Worm (Caenorhabditis elegans) whole organism, young adult: ENCODE data around the gene hsp-3.

Source experiments
- B0019.2 ChIP-seq: fragments of 200-800 bp; sonication (Bioruptor generic); conservative IDR thresholded peaks from 2 replicates; pipeline ENCODE4 v1.3.6; 2022; ENCODE audit warnings: missing genetic modification reagents, missing genetic modification characterization, missing compliant biosample characterization
- B0261.1 ChIP-seq: sonication (generic microtip); optimal IDR thresholded peaks from 2 replicates; lab custom pipeline; 2016; ENCODE audit warnings: mild to moderate bottlenecking, missing genetic modification characterization, moderate library complexity, missing compliant biosample characterization
- B0336.3 ChIP-seq: fragments of 200-800 bp; sonication (Bioruptor generic); IDR thresholded peaks from 2 replicates; pipeline ENCODE4 v1.3.6; 2022; ENCODE audit warnings: missing genetic modification characterization, missing compliant biosample characterization
- F22D6.2 ChIP-seq: sonication (generic microtip); optimal IDR thresholded peaks from 2 replicates; lab custom pipeline; 2016; ENCODE audit warnings: mild to moderate bottlenecking, missing genetic modification characterization, missing compliant biosample characterization
- F23B12.7 ChIP-seq: sonication (generic microtip); optimal IDR thresholded peaks from 2 replicates; lab custom pipeline; 2017; ENCODE audit warnings: missing genetic modification characterization, mild to moderate bottlenecking, missing compliant biosample characterization, antibody characterized with exemption, moderate library complexity; ENCODE audit not compliant: insufficient read depth
- F52B5.7 ChIP-seq: sonication (generic microtip); optimal IDR thresholded peaks from 2 replicates; lab custom pipeline; 2016; ENCODE audit warnings: mild to moderate bottlenecking, missing genetic modification characterization, missing compliant biosample characterization
- K12H6.12 ChIP-seq: fragments of 200-800 bp; sonication (Bioruptor generic); optimal IDR thresholded peaks from 2 replicates; lab custom pipeline; 2018; ENCODE audit warnings: mild to moderate bottlenecking, missing genetic modification characterization, missing compliant biosample characterization
- Y53F4B.3 ChIP-seq: fragments of 200-800 bp; sonication (Bioruptor generic); IDR thresholded peaks from 2 replicates; pipeline ENCODE4 v1.3.6; 2022; ENCODE audit warnings: missing genetic modification reagents, missing genetic modification characterization, missing compliant biosample characterization
- Y53G8AR.9 ChIP-seq: fragments of 200-800 bp; sonication (Bioruptor generic); conservative IDR thresholded peaks from 2 replicates; pipeline ENCODE4 v1.3.6; 2022; ENCODE audit warnings: missing genetic modification reagents, missing genetic modification characterization, missing compliant biosample characterization
- akir-1 ChIP-seq: fragments of 200-800 bp; sonication (Bioruptor generic); optimal IDR thresholded peaks from 2 replicates; lab custom pipeline; 2018; ENCODE audit warnings: mild to moderate bottlenecking, missing genetic modification characterization, moderate library complexity, missing compliant biosample characterization
- ama-1 ChIP-seq, 3 experiments: fragments of 150-350 bp in 1 of 3; sonication (generic microtip) in 2 of 3; optimal IDR thresholded peaks; 2 replicates each; lab custom pipeline; 2014 to 2018; ENCODE audit warnings: missing biosample characterization in 2 of 3, missing genetic modification characterization in 2 of 3, missing genetic modification reagents in 2 of 3
- attf-5 ChIP-seq: fragments of 200-800 bp; sonication (Bioruptor generic); optimal IDR thresholded peaks from 2 replicates; lab custom pipeline; 2018; ENCODE audit warnings: mild to moderate bottlenecking, missing genetic modification characterization, missing compliant biosample characterization
- cebp-1 ChIP-seq, 2 experiments: fragments of 200-800 bp in 1 of 2; sonication (Bioruptor generic) in 1 of 2; sonication (generic microtip) in 1 of 2; IDR thresholded peaks in 1 of 2; optimal IDR thresholded peaks in 1 of 2; 2 replicates each; pipeline versions ENCODE4 v1.3.6 to Lab custom; 2017 to 2022; ENCODE audit warnings: missing compliant biosample characterization in 2 of 2, missing genetic modification characterization in 2 of 2, mild to moderate bottlenecking in 1 of 2, missing genetic modification reagents in 1 of 2, moderate library complexity in 1 of 2
- ceh-100 ChIP-seq: fragments of 200-800 bp; sonication (Bioruptor generic); IDR thresholded peaks from 2 replicates; pipeline ENCODE4 v1.3.6; 2022; ENCODE audit warnings: missing genetic modification reagents, missing genetic modification characterization, missing compliant biosample characterization
- ceh-79 ChIP-seq: sonication (generic microtip); optimal IDR thresholded peaks from 2 replicates; lab custom pipeline; 2017; ENCODE audit warnings: mild to moderate bottlenecking, missing genetic modification characterization, missing compliant biosample characterization
- die-1 ChIP-seq: sonication (generic microtip); optimal IDR thresholded peaks from 2 replicates; lab custom pipeline; 2016; ENCODE audit warnings: missing genotype, mild to moderate bottlenecking, missing genetic modification characterization, missing compliant biosample characterization
- dox-1 ChIP-seq: fragments of 200-800 bp; sonication (Bioruptor generic); IDR thresholded peaks from 2 replicates; pipeline ENCODE4 v1.3.6; 2022; ENCODE audit warnings: missing genetic modification reagents, missing genetic modification characterization, missing compliant biosample characterization
- efl-1 ChIP-seq: fragments of 150-350 bp; optimal IDR thresholded peaks from 2 replicates; lab custom pipeline; 2014; ENCODE audit warnings: missing biosample characterization, missing genetic modification reagents, missing genetic modification characterization
- egl-18 ChIP-seq: fragments of 200-800 bp; sonication (Bioruptor generic); IDR thresholded peaks from 2 replicates; pipeline ENCODE4 v1.3.6; 2022; ENCODE audit warnings: missing genetic modification reagents, missing genetic modification characterization, missing compliant biosample characterization
- egl-44 ChIP-seq: fragments of 200-800 bp; sonication (Bioruptor generic); IDR thresholded peaks from 2 replicates; pipeline ENCODE4 v1.3.6; 2022; ENCODE audit warnings: missing genetic modification reagents, missing genetic modification characterization, missing compliant biosample characterization
- hmg-1.2 ChIP-seq: fragments of 200-800 bp; sonication (Bioruptor generic); IDR thresholded peaks from 2 replicates; pipeline ENCODE4 v1.3.6; 2022; ENCODE audit warnings: missing genetic modification reagents, missing genetic modification characterization, missing compliant biosample characterization
- lag-1 ChIP-seq: fragments of 200-800 bp; sonication (Bioruptor generic); IDR thresholded peaks from 2 replicates; pipeline ENCODE4 v1.3.6; 2022; ENCODE audit warnings: missing genetic modification reagents, missing genetic modification characterization, missing compliant biosample characterization
- let-607 ChIP-seq, 2 experiments: fragments of 200-800 bp in 1 of 2; sonication (Bioruptor generic) in 1 of 2; sonication (generic microtip) in 1 of 2; optimal IDR thresholded peaks; 2 replicates each; lab custom pipeline; 2016 to 2018; ENCODE audit warnings: mild to moderate bottlenecking in 2 of 2, missing compliant biosample characterization in 2 of 2, missing genetic modification characterization in 2 of 2, moderate library complexity in 2 of 2, missing genotype in 1 of 2
- lin-35 ChIP-seq, 3 experiments: fragments of 150-350 bp in 2 of 3; sonication (generic microtip) in 1 of 3; optimal IDR thresholded peaks; 2 replicates each; lab custom pipeline; 2014 to 2018; ENCODE audit warnings: missing biosample characterization in 3 of 3, missing genetic modification characterization in 3 of 3, missing genetic modification reagents in 3 of 3
- lin-40 ChIP-seq: sonication (generic microtip); optimal IDR thresholded peaks from 2 replicates; lab custom pipeline; 2016; ENCODE audit warnings: missing genetic modification characterization, mild to moderate bottlenecking, missing compliant biosample characterization, missing genotype, missing genetic modification reagents
- lin-54 ChIP-seq: fragments of 200-800 bp; sonication (Bioruptor generic); optimal IDR thresholded peaks from 2 replicates; lab custom pipeline; 2018; ENCODE audit warnings: mild to moderate bottlenecking, missing genetic modification characterization, missing compliant biosample characterization
- mcd-1 ChIP-seq: fragments of 200-800 bp; sonication (Bioruptor generic); IDR thresholded peaks from 2 replicates; pipeline ENCODE4 v1.3.6; 2022; ENCODE audit warnings: missing genetic modification reagents, missing genetic modification characterization, missing compliant biosample characterization
- nfya-1 ChIP-seq: sonication (generic microtip); optimal IDR thresholded peaks from 2 replicates; lab custom pipeline; 2017; ENCODE audit warnings: antibody characterized with exemption, missing compliant biosample characterization, missing genetic modification characterization, borderline replicate concordance; ENCODE audit not compliant: insufficient read depth
- nfyb-1 ChIP-seq: fragments of 200-800 bp; sonication (Bioruptor generic); IDR thresholded peaks from 2 replicates; pipeline ENCODE4 v1.3.6; 2022; ENCODE audit warnings: missing genetic modification reagents, missing genetic modification characterization, missing compliant biosample characterization
- nhr-27 ChIP-seq: fragments of 200-800 bp; sonication (Bioruptor generic); optimal IDR thresholded peaks from 2 replicates; lab custom pipeline; 2018; ENCODE audit warnings: mild to moderate bottlenecking, missing genetic modification characterization, moderate library complexity, missing compliant biosample characterization
- nhr-80 ChIP-seq: sonication (generic microtip); optimal IDR thresholded peaks from 2 replicates; lab custom pipeline; 2016; ENCODE audit warnings: missing genetic modification characterization, missing compliant biosample characterization
- nhr-90 ChIP-seq: sonication (generic microtip); optimal IDR thresholded peaks from 2 replicates; lab custom pipeline; 2016; ENCODE audit warnings: missing genotype, mild to moderate bottlenecking, missing genetic modification characterization, missing compliant biosample characterization
- rec-8 ChIP-seq, 2 experiments: sonication (generic microtip); optimal IDR thresholded peaks; 2 replicates each; lab custom pipeline; 2016; ENCODE audit warnings: mild to moderate bottlenecking in 2 of 2, missing genetic modification characterization in 2 of 2, missing genetic modification reagents in 2 of 2, missing genotype in 2 of 2, missing biosample characterization in 1 of 2, missing compliant biosample characterization in 1 of 2, moderate library complexity in 1 of 2
- snpc-1.1 ChIP-seq: sonication (generic microtip); optimal IDR thresholded peaks from 2 replicates; lab custom pipeline; 2017; ENCODE audit warnings: missing genetic modification characterization, mild to moderate bottlenecking, missing compliant biosample characterization, antibody characterized with exemption, moderate library complexity, missing genotype, missing genetic modification reagents; ENCODE audit not compliant: insufficient read depth
- snpc-3.4 ChIP-seq: sonication (generic microtip); optimal IDR thresholded peaks from 2 replicates; lab custom pipeline; 2017; ENCODE audit warnings: missing genetic modification characterization, mild to moderate bottlenecking, missing compliant biosample characterization, antibody characterized with exemption, moderate library complexity, missing genotype, missing genetic modification reagents
- somi-1 ChIP-seq: fragments of 200-800 bp; sonication (Bioruptor generic); optimal IDR thresholded peaks from 2 replicates; lab custom pipeline; 2018; ENCODE audit warnings: mild to moderate bottlenecking, missing genetic modification characterization, missing compliant biosample characterization
- tbp1 ChIP-seq: fragments of 200-800 bp; sonication (Bioruptor generic); optimal IDR thresholded peaks from 2 replicates; lab custom pipeline; 2018; ENCODE audit warnings: mild to moderate bottlenecking, missing genetic modification characterization, missing compliant biosample characterization
- tlf-1 ChIP-seq: fragments of 200-800 bp; sonication (Bioruptor generic); optimal IDR thresholded peaks from 2 replicates; lab custom pipeline; 2018; ENCODE audit warnings: mild to moderate bottlenecking, missing genetic modification characterization, missing compliant biosample characterization
- unc-130 ChIP-seq: sonication (generic microtip); optimal IDR thresholded peaks from 2 replicates; lab custom pipeline; 2016; ENCODE audit warnings: missing genetic modification reagents, missing genetic modification characterization, missing compliant biosample characterization
- zfh-2 ChIP-seq: fragments of 200-800 bp; sonication (Bioruptor generic); conservative IDR thresholded peaks from 2 replicates; pipeline ENCODE4 v1.3.6; 2022; ENCODE audit warnings: missing genetic modification reagents, missing genetic modification characterization, missing compliant biosample characterization
- ztf-18 ChIP-seq: sonication (generic microtip); optimal IDR thresholded peaks from 2 replicates; lab custom pipeline; 2016; ENCODE audit warnings: missing genotype, mild to moderate bottlenecking, missing genetic modification characterization, missing compliant biosample characterization
- ztf-22 ChIP-seq: fragments of 200-800 bp; sonication (Bioruptor generic); optimal IDR thresholded peaks from 2 replicates; lab custom pipeline; 2018; ENCODE audit warnings: mild to moderate bottlenecking, missing genetic modification characterization, moderate library complexity, missing compliant biosample characterization
- ztf-6 ChIP-seq: fragments of 200-800 bp; sonication (Bioruptor generic); IDR thresholded peaks from 2 replicates; pipeline ENCODE4 v1.3.6; 2022; ENCODE audit warnings: missing genetic modification reagents, missing genetic modification characterization, missing compliant biosample characterization

hsp-3 gene

ce11 chrX:6041995-6042481 is 49.9 kb downstream of the hsp-3 start (continued):
- TF ChIP-seq snpc-1.1 (tag; lab: Kevin White, UChicago) (no peak), rec-8 (tag; optimal IDR thresholded peaks at IDR 0.05; lab: Kevin White, UChicago) (no peak), nhr-90 (peak; percentile 29), ama-1 (optimal IDR thresholded peaks at IDR 0.05; lab: Kevin White, UChicago) (no peak), ama-1 (GFP tag; optimal IDR thresholded peaks at IDR 0.05; lab: Kevin White, UChicago) (no peak), lin-54 (GFP tag; lab: Kevin White, UChicago) (no peak), nhr-27 (no peak), nfya-1 (tag; lab: Kevin White, UChicago) (no peak), Y53G8AR.9 (GFP tag; lab: Robert Waterston, UW) (no peak), mcd-1 (no peak), ztf-22 (GFP tag; lab: Kevin White, UChicago) (no peak), dox-1 (GFP tag; lab: Robert Waterston, UW) (peak; percentile 65), lin-40 (peak; percentile 75), B0019.2 (GFP tag; lab: Robert Waterston, UW) (no peak), akir-1 (GFP tag; lab: Kevin White, UChicago) (no peak), ztf-6 (no peak), tlf-1 (peak; percentile 40), somi-1 (peak; percentile 77), ceh-100 (no peak), efl-1 (GFP tag; lab: Kevin White, UChicago) (no peak), K12H6.12 (tag; lab: Kevin White, UChicago) (peak; percentile 40), ceh-79 (no peak), cebp-1 (GFP tag; IDR thresholded peaks at IDR 0.05; lab: Robert Waterston, UW) (no peak), cebp-1 (tag; optimal IDR thresholded peaks at IDR 0.05; lab: Kevin White, UChicago) (peak; percentile 72), lin-35 (GFP tag; optimal IDR thresholded peaks at IDR 0.05; lab: Kevin White, UChicago) (peak in 1 of 3 experiments; percentile 9), egl-18 (no peak), nfyb-1 (GFP tag; lab: Robert Waterston, UW) (peak; percentile 68), unc-130 (GFP tag; lab: Kevin White, UChicago) (no peak), lag-1 (GFP tag; lab: Robert Waterston, UW) (no peak), zfh-2 (GFP tag; lab: Robert Waterston, UW) (0 out of 2 replicates have a peak, but pooled peaks have one; percentile 41), B0336.3 (GFP tag; lab: Robert Waterston, UW) (peak; percentile 77), ztf-18 (no peak), Y53F4B.3 (GFP tag; lab: Robert Waterston, UW) (no peak), let-607 (tag; optimal IDR thresholded peaks at IDR 0.05; lab: Kevin White, UChicago) (peak in 1 of 2 experiments; percentile 65), egl-44 (no peak), F52B5.7 (tag; lab: Kevin White, UChicago) (no peak), hmg-1.2 (GFP tag; lab: Robert Waterston, UW) (peak; percentile 32; the same call in 1 of the 2 replicates), F23B12.7 (tag; lab: Kevin White, UChicago) (no peak), tbp1 (GFP tag; lab: Kevin White, UChicago) (peak; percentile 23), B0261.1 (tag; lab: Kevin White, UChicago) (no peak), die-1 (tag; lab: Kevin White, UChicago) (peak; percentile 3), attf-5 (GFP tag; lab: Kevin White, UChicago) (peak; percentile 49), F22D6.2 (tag; lab: Kevin White, UChicago) (peak; percentile 13), nhr-80 (tag; lab: Kevin White, UChicago) (peak; percentile 86), snpc-3.4 (no peak)
